Worm (Caenorhabditis elegans) whole organism, L4 larva: ENCODE results near the gene msp-81.

ENCODE experiments used
- F10B5.3 ChIP-seq: sonication (generic microtip); optimal IDR thresholded peaks from 2 replicates; lab custom pipeline; 2016; ENCODE audit warnings: mild to moderate bottlenecking, missing genetic modification characterization, missing compliant biosample characterization
- T20F7.1 ChIP-seq: fragments of 200-800 bp; sonication (Bioruptor generic); optimal IDR thresholded peaks from 2 replicates; lab custom pipeline; 2018; ENCODE audit warnings: mild to moderate bottlenecking, missing genetic modification characterization, missing compliant biosample characterization
- Y48G9A.11 ChIP-seq: fragments of 200-800 bp; sonication (Bioruptor generic); IDR thresholded peaks from 2 replicates; pipeline ENCODE4 v1.3.6; 2022; ENCODE audit warnings: missing genetic modification reagents, missing genetic modification characterization, missing compliant biosample characterization
- arid-1 ChIP-seq: fragments of 200-800 bp; sonication (Bioruptor generic); conservative IDR thresholded peaks from 2 replicates; pipeline ENCODE4 v1.3.6; 2022; ENCODE audit warnings: missing genetic modification reagents, missing genetic modification characterization, missing compliant biosample characterization
- attf-4 ChIP-seq: sonication (generic microtip); optimal IDR thresholded peaks from 3 replicates; lab custom pipeline; 2017; ENCODE audit warnings: missing biosample characterization, missing genetic modification characterization
- ceh-20 ChIP-seq: fragments of 200-800 bp; sonication (Bioruptor generic); IDR thresholded peaks from 2 replicates; pipeline ENCODE4 v1.3.6; 2022; ENCODE audit warnings: missing genetic modification reagents, missing genetic modification characterization, missing compliant biosample characterization
- ceh-44 ChIP-seq: fragments of 200-800 bp; sonication (Bioruptor generic); IDR thresholded peaks from 2 replicates; pipeline ENCODE4 v1.3.6; 2022; ENCODE audit warnings: missing genetic modification reagents, missing genetic modification characterization, missing compliant biosample characterization
- ceh-62 ChIP-seq: sonication (generic microtip); optimal IDR thresholded peaks from 2 replicates; lab custom pipeline; 2017; ENCODE audit warnings: missing biosample characterization, missing genetic modification characterization
- cey-2 ChIP-seq: sonication (generic microtip); optimal IDR thresholded peaks from 3 replicates; lab custom pipeline; 2017; ENCODE audit warnings: missing genetic modification characterization, mild to moderate bottlenecking, missing compliant biosample characterization, antibody characterized with exemption, borderline replicate concordance; ENCODE audit not compliant: insufficient read depth
- dpl-1 ChIP-seq: fragments of 150-350 bp; optimal IDR thresholded peaks from 2 replicates; lab custom pipeline; 2014; ENCODE audit warnings: missing biosample characterization, missing genetic modification reagents, missing genetic modification characterization
- dve-1 ChIP-seq: sonication (generic microtip); optimal IDR thresholded peaks from 2 replicates; lab custom pipeline; 2017; ENCODE audit warnings: antibody characterized with exemption, mild to moderate bottlenecking, missing genetic modification characterization, missing compliant biosample characterization; ENCODE audit not compliant: insufficient read depth
- fos-1 ChIP-seq: fragments of 150-350 bp; optimal IDR thresholded peaks from 2 replicates; lab custom pipeline; 2014; ENCODE audit warnings: missing biosample characterization, missing genetic modification characterization
- hlh-11 ChIP-seq: fragments of 200-800 bp; sonication (Bioruptor generic); optimal IDR thresholded peaks from 2 replicates; lab custom pipeline; 2018; ENCODE audit warnings: mild to moderate bottlenecking, missing genetic modification characterization, missing compliant biosample characterization
- hlh-30 ChIP-seq: sonication (generic microtip); optimal IDR thresholded peaks from 2 replicates; lab custom pipeline; 2017; ENCODE audit warnings: antibody characterized with exemption, mild to moderate bottlenecking, missing genetic modification characterization, missing compliant biosample characterization; ENCODE audit not compliant: insufficient read depth
- lim-7 ChIP-seq: fragments of 200-800 bp; sonication (Bioruptor generic); IDR thresholded peaks from 2 replicates; pipeline ENCODE4 v1.3.6; 2022; ENCODE audit warnings: missing genetic modification characterization, missing compliant biosample characterization
- lin-38 ChIP-seq: fragments of 200-800 bp; sonication (Bioruptor generic); IDR thresholded peaks from 2 replicates; pipeline ENCODE4 v1.3.6; 2022; ENCODE audit warnings: missing genetic modification reagents, missing genetic modification characterization, missing compliant biosample characterization
- lir-3 ChIP-seq: sonication (generic microtip); optimal IDR thresholded peaks from 2 replicates; lab custom pipeline; 2016; ENCODE audit warnings: mild to moderate bottlenecking, missing genetic modification characterization, missing compliant biosample characterization
- madf-5 ChIP-seq, 2 experiments: fragments of 200-800 bp; sonication (Bioruptor generic); IDR thresholded peaks; 2 replicates each; pipeline ENCODE4 v1.3.6; 2022; ENCODE audit warnings: missing compliant biosample characterization in 2 of 2, missing genetic modification characterization in 2 of 2
- mdl-1 ChIP-seq, 2 experiments: fragments of 150-350 bp in 1 of 2; sonication (generic microtip) in 1 of 2; optimal IDR thresholded peaks; 2 replicates each; lab custom pipeline; 2014 to 2017; ENCODE audit warnings: missing biosample characterization in 2 of 2, missing genetic modification characterization in 2 of 2
- mdt-29 ChIP-seq: fragments of 200-800 bp; sonication (Bioruptor generic); IDR thresholded peaks from 2 replicates; pipeline ENCODE4 v1.3.6; 2022; ENCODE audit warnings: missing genetic modification reagents, missing genetic modification characterization, missing compliant biosample characterization
- mep-1 ChIP-seq: fragments of 150-350 bp; sonication (generic microtip); optimal IDR thresholded peaks from 3 replicates; lab custom pipeline; 2014; ENCODE audit warnings: missing biosample characterization, missing genetic modification characterization
- mes-2 ChIP-seq: sonication (generic microtip); optimal IDR thresholded peaks from 2 replicates; lab custom pipeline; 2016; ENCODE audit warnings: missing genotype, mild to moderate bottlenecking, missing genetic modification characterization, missing compliant biosample characterization; ENCODE audit not compliant: poor library complexity, severe bottlenecking
- mxl-3 ChIP-seq: fragments of 200-800 bp; sonication (Bioruptor generic); optimal IDR thresholded peaks from 2 replicates; lab custom pipeline; 2018; ENCODE audit warnings: mild to moderate bottlenecking, missing genetic modification characterization, missing compliant biosample characterization
- nhr-10 ChIP-seq: fragments of 150-350 bp; optimal IDR thresholded peaks from 2 replicates; lab custom pipeline; 2014; ENCODE audit warnings: missing biosample characterization, missing genetic modification characterization
- nhr-102 ChIP-seq: sonication (generic microtip); optimal IDR thresholded peaks from 2 replicates; lab custom pipeline; 2016; ENCODE audit warnings: mild to moderate bottlenecking, missing genetic modification characterization, moderate library complexity, missing compliant biosample characterization
- nhr-28 ChIP-seq: fragments of 150-350 bp; optimal IDR thresholded peaks from 2 replicates; lab custom pipeline; 2014; ENCODE audit warnings: missing biosample characterization, missing genetic modification characterization
- nhr-42 ChIP-seq: fragments of 200-800 bp; sonication (Bioruptor generic); IDR thresholded peaks from 2 replicates; pipeline ENCODE4 v1.3.6; 2022; ENCODE audit warnings: missing genetic modification characterization, missing compliant biosample characterization
- nhr-48 ChIP-seq: sonication (generic microtip); optimal IDR thresholded peaks from 2 replicates; lab custom pipeline; 2016; ENCODE audit warnings: mild to moderate bottlenecking, missing genetic modification characterization, missing compliant biosample characterization
- nhr-6 ChIP-seq: fragments of 150-350 bp; optimal IDR thresholded peaks from 2 replicates; lab custom pipeline; 2014; ENCODE audit warnings: missing biosample characterization, missing genetic modification characterization
- nhr-76 ChIP-seq: fragments of 150-350 bp; optimal IDR thresholded peaks from 2 replicates; lab custom pipeline; 2014; ENCODE audit warnings: missing biosample characterization, missing genetic modification characterization
- nhr-77 ChIP-seq: fragments of 150-350 bp; optimal IDR thresholded peaks from 2 replicates; lab custom pipeline; 2014; ENCODE audit warnings: missing biosample characterization, missing genetic modification characterization
- pha-4 ChIP-seq, 2 experiments: fragments of 150-350 bp in 1 of 2; fragments of 200-800 bp in 1 of 2; sonication (Bioruptor generic) in 1 of 2; IDR thresholded peaks in 1 of 2; optimal IDR thresholded peaks in 1 of 2; 2 replicates each; pipeline versions ENCODE4 v1.3.6 to Lab custom; 2014 to 2022; ENCODE audit warnings: missing genetic modification characterization in 2 of 2, missing genetic modification reagents in 2 of 2, missing biosample characterization in 1 of 2, missing compliant biosample characterization in 1 of 2
- snpc-1.2 ChIP-seq: fragments of 200-800 bp; sonication (Bioruptor generic); IDR thresholded peaks from 2 replicates; pipeline ENCODE4 v1.3.6; 2022; ENCODE audit warnings: missing genetic modification reagents, missing genetic modification characterization, missing compliant biosample characterization
- tra-1 ChIP-seq: fragments of 200-800 bp; sonication (Bioruptor generic); IDR thresholded peaks from 2 replicates; pipeline ENCODE4 v1.3.6; 2022; ENCODE audit warnings: missing genetic modification reagents, missing genetic modification characterization, missing compliant biosample characterization
- unc-130 ChIP-seq: sonication (generic microtip); optimal IDR thresholded peaks from 2 replicates; lab custom pipeline; 2016; ENCODE audit warnings: missing genetic modification reagents, missing genetic modification characterization, missing compliant biosample characterization
- unc-62 ChIP-seq, 3 experiments: fragments of 150-350 bp in 1 of 3; sonication (generic microtip); optimal IDR thresholded peaks in 2 of 3; peaks in 1 of 3; 1 replicate in 1 of 3; 2 replicates in 2 of 3; lab custom pipeline; 2014 to 2017; ENCODE audit warnings: missing biosample characterization in 3 of 3, missing genetic modification characterization in 3 of 3, missing genetic modification reagents in 3 of 3, missing genotype in 1 of 3
- vab-7 ChIP-seq: fragments of 200-800 bp; sonication (Bioruptor generic); IDR thresholded peaks from 2 replicates; pipeline ENCODE4 v1.3.6; 2022; ENCODE audit warnings: missing genetic modification reagents, missing genetic modification characterization, missing compliant biosample characterization
- zag-1 ChIP-seq: fragments of 150-350 bp; optimal IDR thresholded peaks from 2 replicates; lab custom pipeline; 2014; ENCODE audit warnings: missing biosample characterization, missing genetic modification characterization
- zfp-3 ChIP-seq: fragments of 200-800 bp; sonication (Bioruptor generic); conservative IDR thresholded peaks from 2 replicates; pipeline ENCODE4 v1.3.6; 2022; ENCODE audit warnings: missing genetic modification reagents, missing genetic modification characterization, missing compliant biosample characterization
- zip-2 ChIP-seq: fragments of 150-350 bp; optimal IDR thresholded peaks from 2 replicates; lab custom pipeline; 2014; ENCODE audit warnings: missing biosample characterization, missing genetic modification characterization
- ztf-7 ChIP-seq: fragments of 150-350 bp; optimal IDR thresholded peaks from 2 replicates; lab custom pipeline; 2014; ENCODE audit warnings: missing biosample characterization, missing genetic modification characterization

msp-81 gene

ce11 chrIV:9836317-9836716 lies at the start of gene msp-81:
Gene msp-81 (minus strand): TSS chrIV:9836417.
- no peak for TF ChIP-seq lir-3 (tag; lab: Kevin White, UChicago)

ce11 chrIV:9884257-9884656 lies 48.0 kb upstream of the msp-81 start, which contains the start of the genes prp-18 and mccc-1:
Gene prp-18 (minus strand): TSS chrIV:9884383.
Gene mccc-1 (plus strand): TSS chrIV:9884570.
- TF ChIP-seq hlh-30 (tag; lab: Kevin White, UChicago) (no peak), dpl-1 (peak; percentile 61), snpc-1.2 (0 out of 2 replicates have a peak, but pooled peaks have one; percentile 24), ceh-62 (tag; lab: Kevin White, UChicago) (no peak), unc-62 (GFP tag; optimal IDR thresholded peaks at IDR 0.05 in 1 of 2; lab: Kevin White, UChicago) (no peak), unc-62 (tag; optimal IDR thresholded peaks at IDR 0.05; lab: Kevin White, UChicago) (no peak), mxl-3 (GFP tag; lab: Kevin White, UChicago) (no peak), mep-1 (tag; lab: Kevin White, UChicago) (no peak), nhr-102 (tag; lab: Kevin White, UChicago) (no peak), nhr-77 (peak; percentile 34), mes-2 (tag; lab: Kevin White, UChicago) (peak; percentile 72), vab-7 (GFP tag; lab: Robert Waterston, UW) (no peak), lin-38 (GFP tag; lab: Robert Waterston, UW) (peak; percentile 94), lim-7 (GFP tag; lab: Robert Waterston, UW) (no peak), nhr-42 (GFP tag; lab: Robert Waterston, UW) (no peak), ceh-20 (GFP tag; lab: Robert Waterston, UW) (no peak), hlh-11 (tag; lab: Kevin White, UChicago) (peak; percentile 3), nhr-28 (tag; lab: Kevin White, UChicago) (peak; percentile 4), tra-1 (no peak), pha-4 (GFP tag; IDR thresholded peaks at IDR 0.05; lab: Robert Waterston, UW) (no peak), pha-4 (tag; optimal IDR thresholded peaks at IDR 0.05; lab: Kevin White, UChicago) (no peak), madf-5 (GFP tag; IDR thresholded peaks at IDR 0.05; lab: Robert Waterston, UW) (0 out of 4 replicates have a peak, but pooled peaks of 1 of the 2 experiments have one; percentile 14), zag-1 (tag; lab: Kevin White, UChicago) (no peak), attf-4 (tag; lab: Kevin White, UChicago) (no peak), mdl-1 (tag; optimal IDR thresholded peaks at IDR 0.05; lab: Kevin White, UChicago) (no peak), fos-1 (tag; lab: Kevin White, UChicago) (no peak), nhr-48 (tag; lab: Kevin White, UChicago) (no peak), unc-130 (GFP tag; lab: Kevin White, UChicago) (peak; percentile 64), zip-2 (no peak), F10B5.3 (tag; lab: Kevin White, UChicago) (no peak), T20F7.1 (peak; percentile 48), arid-1 (GFP tag; lab: Robert Waterston, UW) (no peak), ztf-7 (tag; lab: Kevin White, UChicago) (no peak), nhr-6 (tag; lab: Kevin White, UChicago) (peak; percentile 57)

- no peak for TF ChIP-seq nhr-76
- TF ChIP-seq ceh-44 (GFP tag; lab: Robert Waterston, UW): no peak
- no peak for TF ChIP-seq vab-7 (GFP tag; lab: Robert Waterston, UW)
- no peak for TF ChIP-seq nhr-10
- TF ChIP-seq nhr-42 (GFP tag; lab: Robert Waterston, UW): no peak
- no peak for TF ChIP-seq nhr-102 (tag; lab: Kevin White, UChicago)
- TF ChIP-seq ztf-7 (tag; lab: Kevin White, UChicago): no peak
- TF ChIP-seq lir-3 (tag; lab: Kevin White, UChicago): no peak
- no peak for TF ChIP-seq unc-62 (GFP tag; optimal IDR thresholded peaks at IDR 0.05 in 1 of 2; lab: Kevin White, UChicago)
- no peak for TF ChIP-seq unc-62 (tag; optimal IDR thresholded peaks at IDR 0.05; lab: Kevin White, UChicago)
- TF ChIP-seq Y48G9A.11 (GFP tag; lab: Robert Waterston, UW): no peak
- no peak for TF ChIP-seq cey-2 (tag; lab: Kevin White, UChicago)
- TF ChIP-seq dve-1 (tag; lab: Kevin White, UChicago): no peak
- TF ChIP-seq mdt-29 (GFP tag; lab: Robert Waterston, UW): no peak
- TF ChIP-seq zfp-3 (GFP tag; lab: Robert Waterston, UW): no peak
- TF ChIP-seq, all 104 proteins: peak for 0
Observed at ce11 chrIV:9878893-9879379, 42.7 kb upstream of the msp-81 start, which contains the start of gene nhr-4. Gene nhr-4 (plus strand): TSS chrIV:9879329.
